Worm (Caenorhabditis elegans): ENCODE measurements around the gene C07A4.2.

Gene C07A4.2

ce11 chrX:10188493-10188895, 16.5 kb downstream of the C07A4.2 start (continued):
- TF ChIP-seq dpl-1 (GFP tag; optimal IDR thresholded peaks at IDR 0.05): no peak

ce11 chrX:10189244-10189643, 17.2 kb downstream of the C07A4.2 start:
- TF ChIP-seq B0261.1 (tag; optimal IDR thresholded peaks at IDR 0.05) (no peak), ztf-26 (tag; optimal IDR thresholded peaks at IDR 0.05) (no peak), dox-1 (GFP tag; IDR thresholded peaks at IDR 0.05) (no peak), F57C9.4 (tag; optimal IDR thresholded peaks at IDR 0.05) (no peak), hsf-1 (GFP tag; IDR thresholded peaks at IDR 0.05) (no peak), somi-1 (GFP tag; optimal IDR thresholded peaks at IDR 0.05) (no peak), lag-1 (GFP tag; IDR thresholded peaks at IDR 0.05) (no peak), efl-1 (GFP tag; optimal IDR thresholded peaks at IDR 0.05) (no peak), ekl-4 (GFP tag; IDR thresholded peaks at IDR 0.05) (no peak)

DNA sequence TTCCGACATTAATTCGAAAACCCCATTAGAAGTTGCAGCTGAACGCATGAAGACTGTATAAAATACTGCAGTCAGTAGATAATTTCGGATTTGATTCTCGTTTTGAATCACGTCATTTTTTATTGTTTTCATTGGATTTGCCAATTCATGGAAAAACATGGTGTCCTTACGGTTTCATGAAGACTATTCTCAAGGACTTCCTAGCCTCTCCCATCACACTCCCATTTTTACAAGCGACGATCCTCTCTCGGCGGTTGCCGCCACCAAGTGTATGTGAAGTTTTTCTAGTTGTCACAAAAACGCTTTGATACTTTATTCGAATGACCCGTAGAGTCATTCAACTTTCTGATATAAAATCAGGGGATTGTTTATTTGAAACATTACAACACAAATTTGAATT, 17.8 kb downstream of the C07A4.2 start:
- TF ChIP-seq ztf-26 (tag; optimal IDR thresholded peaks at IDR 0.05): no peak
- no peak for TF ChIP-seq F49E8.2 (tag; optimal IDR thresholded peaks at IDR 0.05; ENCODE audit: insufficient read depth)
- TF ChIP-seq nhr-120 (GFP tag; IDR thresholded peaks at IDR 0.05): no peak
- no peak for TF ChIP-seq hmg-1.2 (GFP tag; IDR thresholded peaks at IDR 0.05)
- TF ChIP-seq attf-3 (GFP tag; conservative IDR thresholded peaks at IDR 0.05): no peak
- TF ChIP-seq pha-4 (tag; optimal IDR thresholded peaks at IDR 0.05): no peak
- no peak for TF ChIP-seq somi-1 (GFP tag; optimal IDR thresholded peaks at IDR 0.05)

ce11 chrX:10194327-10195096, 22.5 kb downstream of the C07A4.2 start, which contains the start of gene myrf-2:
Gene myrf-2 (minus strand): TSS chrX:10194377.
- TF ChIP-seq F10E7.11 (tag; optimal IDR thresholded peaks at IDR 0.05) (no peak), cebp-1 (GFP tag; IDR thresholded peaks at IDR 0.05) (peak; percentile 43; the same call in 1 of the 2 replicates), cebp-1 (tag; optimal IDR thresholded peaks at IDR 0.05) (peak; percentile 88), Y53F4B.3 (GFP tag; IDR thresholded peaks at IDR 0.05) (no peak), tbx-9 (tag; optimal IDR thresholded peaks at IDR 0.05; ENCODE audit: borderline replicate concordance) (no peak), tbp1 (GFP tag; optimal IDR thresholded peaks at IDR 0.05) (no peak), mcd-1 (GFP tag; IDR thresholded peaks at IDR 0.05) (no peak)

- TF ChIP-seq hmg-1.2 (GFP tag; IDR thresholded peaks at IDR 0.05) (peak; percentile 34; the same call in 1 of the 2 replicates), F55B11.4 (tag; optimal IDR thresholded peaks at IDR 0.05; ENCODE audit: borderline replicate concordance, insufficient read depth) (no peak), F23B12.7 (tag; optimal IDR thresholded peaks at IDR 0.05; ENCODE audit: insufficient read depth) (no peak), attf-5 (GFP tag; optimal IDR thresholded peaks at IDR 0.05) (peak; percentile 31), cebp-1 (GFP tag; IDR thresholded peaks at IDR 0.05) (no peak), cebp-1 (tag; optimal IDR thresholded peaks at IDR 0.05) (peak; percentile 45), let-607 (tag; optimal IDR thresholded peaks at IDR 0.05) (peak; percentile 87 to 96), attf-6 (GFP tag; IDR thresholded peaks at IDR 0.05) (no peak), repo-1 (tag; optimal IDR thresholded peaks at IDR 0.05) (no peak), attf-3 (GFP tag; conservative IDR thresholded peaks at IDR 0.05) (peak; percentile 94), F52B5.7 (tag; optimal IDR thresholded peaks at IDR 0.05) (no peak), nhr-80 (tag; optimal IDR thresholded peaks at IDR 0.05) (peak; percentile 67), unc-62 (GFP tag; optimal IDR thresholded peaks at IDR 0.05) (peak; percentile 17), lin-40 (tag; optimal IDR thresholded peaks at IDR 0.05) (peak; percentile 59)
Measured at ce11 chrX:10197204-10197756, 25.3 kb downstream of the C07A4.2 start, which contains the start of gene nucb-1. Gene nucb-1 (plus strand): TSS chrX:10197706.
